Fruit fly (Drosophila melanogaster): Measurements from ENCODE around the gene sgl.

DNA sequence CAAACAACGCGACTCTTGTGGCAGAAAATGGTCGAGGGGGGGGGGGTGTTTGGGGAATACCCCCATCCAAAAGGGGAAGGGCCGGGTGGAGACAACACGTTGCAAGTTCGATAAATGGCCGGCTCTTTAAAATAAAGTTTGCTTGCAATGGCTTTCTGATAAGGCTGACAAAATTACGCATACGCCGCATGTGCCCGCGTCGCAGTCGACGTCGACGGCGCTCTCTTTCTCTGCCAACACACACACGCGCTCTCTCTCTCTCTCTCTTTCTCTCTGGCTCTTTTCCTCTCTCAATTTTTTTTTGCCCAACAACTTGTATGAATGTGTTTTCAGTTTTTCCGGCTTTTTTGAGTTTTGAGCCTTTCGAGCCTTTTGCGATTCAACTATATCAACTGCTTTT lies 32.9 kb upstream of the sgl start:
- TF ChIP-seq CG17806 (tag; optimal IDR thresholded peaks at IDR 0.05) (no peak), CG34367 (tag; optimal IDR thresholded peaks at IDR 0.05) (no peak), CG14655 (GFP tag; optimal IDR thresholded peaks at IDR 0.05) (no peak), EcR (GFP tag; optimal IDR thresholded peaks at IDR 0.05) (no peak), fd96Ca (GFP tag; IDR thresholded peaks at IDR 0.05) (no peak), Pif1B (GFP tag; optimal IDR thresholded peaks at IDR 0.05) (no peak), CG10348 (GFP tag; IDR thresholded peaks at IDR 0.05) (no peak), CG8301 (tag; optimal IDR thresholded peaks at IDR 0.05) (no peak)

All from whole organism, pupa.